Worm (Caenorhabditis elegans) whole organism, L4 larva: Measurements from ENCODE around the gene mul-1.
A peak's percentile ranks its signal among the peaks of the same experiment; 100 is the strongest.

Experiments used
- F49E8.2 ChIP-seq: sonication (generic microtip); optimal IDR thresholded peaks from 2 replicates; lab custom pipeline; 2016; ENCODE audit warnings: missing compliant biosample characterization, mild to moderate bottlenecking, missing genetic modification characterization, borderline replicate concordance
- ZK337.2 ChIP-seq: fragments of 200-800 bp; sonication (Bioruptor generic); IDR thresholded peaks from 2 replicates; pipeline ENCODE4 v1.3.6; 2022; ENCODE audit warnings: missing genetic modification reagents, missing genetic modification characterization, missing compliant biosample characterization
- aha-1 ChIP-seq: fragments of 150-350 bp; peaks from one replicate; lab custom pipeline; 2014; ENCODE audit warnings: missing biosample characterization, missing genetic modification characterization
- ceh-28 ChIP-seq: fragments of 150-350 bp; optimal IDR thresholded peaks from 2 replicates; lab custom pipeline; 2014; ENCODE audit warnings: missing biosample characterization, missing genetic modification reagents, missing genetic modification characterization
- ceh-32 ChIP-seq: sonication (generic microtip); optimal IDR thresholded peaks from 2 replicates; lab custom pipeline; 2016; ENCODE audit warnings: mild to moderate bottlenecking, missing genetic modification characterization, missing compliant biosample characterization; ENCODE audit not compliant: poor library complexity
- cey-2 ChIP-seq: sonication (generic microtip); optimal IDR thresholded peaks from 3 replicates; lab custom pipeline; 2017; ENCODE audit warnings: missing genetic modification characterization, mild to moderate bottlenecking, missing compliant biosample characterization, antibody characterized with exemption, borderline replicate concordance; ENCODE audit not compliant: insufficient read depth
- daf-16 ChIP-seq, 3 experiments: sonication (generic microtip); optimal IDR thresholded peaks; 2 replicates each; lab custom pipeline; 2016 to 2017; ENCODE audit warnings: missing genetic modification characterization in 3 of 3, missing genetic modification reagents in 3 of 3, mild to moderate bottlenecking in 2 of 3, missing compliant biosample characterization in 2 of 3, missing biosample characterization in 1 of 3, moderate library complexity in 1 of 3
- dmd-6 ChIP-seq: fragments of 200-800 bp; sonication (Bioruptor generic); IDR thresholded peaks from 2 replicates; pipeline ENCODE4 v1.3.6; 2022; ENCODE audit warnings: missing genetic modification reagents, missing genetic modification characterization, missing compliant biosample characterization
- dmd-9 ChIP-seq: fragments of 200-800 bp; sonication (Bioruptor generic); IDR thresholded peaks from 2 replicates; pipeline ENCODE4 v1.3.6; 2022; ENCODE audit warnings: missing genetic modification reagents, missing genetic modification characterization, missing compliant biosample characterization
- dpl-1 ChIP-seq: fragments of 150-350 bp; optimal IDR thresholded peaks from 2 replicates; lab custom pipeline; 2014; ENCODE audit warnings: missing biosample characterization, missing genetic modification reagents, missing genetic modification characterization
- duxl-1 ChIP-seq: sonication (generic microtip); optimal IDR thresholded peaks from 2 replicates; lab custom pipeline; 2016; ENCODE audit warnings: mild to moderate bottlenecking, missing genetic modification characterization, moderate library complexity, missing compliant biosample characterization; ENCODE audit not compliant: poor library complexity
- egl-43 ChIP-seq: fragments of 200-800 bp; sonication (Bioruptor generic); IDR thresholded peaks from 2 replicates; pipeline ENCODE4 v1.3.6; 2022; ENCODE audit warnings: missing genetic modification reagents, missing genetic modification characterization, missing compliant biosample characterization
- gei-8 ChIP-seq: fragments of 200-800 bp; sonication (Bioruptor generic); optimal IDR thresholded peaks from 2 replicates; lab custom pipeline; 2018; ENCODE audit warnings: mild to moderate bottlenecking, missing genetic modification characterization, missing compliant biosample characterization
- hif-1 ChIP-seq, 2 experiments: sonication (generic microtip); optimal IDR thresholded peaks; 2 replicates each; lab custom pipeline; 2016 to 2017; ENCODE audit warnings: missing compliant biosample characterization in 2 of 2, missing genetic modification characterization in 2 of 2, missing genetic modification reagents in 2 of 2, missing genotype in 2 of 2, mild to moderate bottlenecking in 1 of 2
- lim-7 ChIP-seq: fragments of 200-800 bp; sonication (Bioruptor generic); IDR thresholded peaks from 2 replicates; pipeline ENCODE4 v1.3.6; 2022; ENCODE audit warnings: missing genetic modification characterization, missing compliant biosample characterization
- lin-1 ChIP-seq: fragments of 200-800 bp; sonication (Bioruptor generic); IDR thresholded peaks from 2 replicates; pipeline ENCODE4 v1.3.6; 2022; ENCODE audit warnings: missing genetic modification reagents, missing genetic modification characterization, missing compliant biosample characterization
- lin-13 ChIP-seq: fragments of 150-350 bp; optimal IDR thresholded peaks from 2 replicates; lab custom pipeline; 2014; ENCODE audit warnings: missing biosample characterization, missing genetic modification reagents, missing genetic modification characterization
- lin-29 ChIP-seq: fragments of 200-800 bp; sonication (Bioruptor generic); IDR thresholded peaks from 2 replicates; pipeline ENCODE4 v1.3.6; 2022; ENCODE audit warnings: missing genetic modification reagents, missing genetic modification characterization, missing compliant biosample characterization
- lin-38 ChIP-seq: fragments of 200-800 bp; sonication (Bioruptor generic); IDR thresholded peaks from 2 replicates; pipeline ENCODE4 v1.3.6; 2022; ENCODE audit warnings: missing genetic modification reagents, missing genetic modification characterization, missing compliant biosample characterization
- lsy-2 ChIP-seq, 2 experiments: fragments of 150-350 bp in 1 of 2; sonication (generic microtip) in 1 of 2; optimal IDR thresholded peaks; 2 replicates each; lab custom pipeline; 2014 to 2017; ENCODE audit warnings: missing biosample characterization in 2 of 2, missing genetic modification characterization in 2 of 2
- madf-5 ChIP-seq, 2 experiments: fragments of 200-800 bp; sonication (Bioruptor generic); IDR thresholded peaks; 2 replicates each; pipeline ENCODE4 v1.3.6; 2022; ENCODE audit warnings: missing compliant biosample characterization in 2 of 2, missing genetic modification characterization in 2 of 2
- mep-1 ChIP-seq: fragments of 150-350 bp; sonication (generic microtip); optimal IDR thresholded peaks from 3 replicates; lab custom pipeline; 2014; ENCODE audit warnings: missing biosample characterization, missing genetic modification characterization
- mes-2 ChIP-seq: sonication (generic microtip); optimal IDR thresholded peaks from 2 replicates; lab custom pipeline; 2016; ENCODE audit warnings: missing genotype, mild to moderate bottlenecking, missing genetic modification characterization, missing compliant biosample characterization; ENCODE audit not compliant: poor library complexity, severe bottlenecking
- nhr-10 ChIP-seq: fragments of 150-350 bp; optimal IDR thresholded peaks from 2 replicates; lab custom pipeline; 2014; ENCODE audit warnings: missing biosample characterization, missing genetic modification characterization
- nhr-102 ChIP-seq: sonication (generic microtip); optimal IDR thresholded peaks from 2 replicates; lab custom pipeline; 2016; ENCODE audit warnings: mild to moderate bottlenecking, missing genetic modification characterization, moderate library complexity, missing compliant biosample characterization
- nhr-111 ChIP-seq: fragments of 200-800 bp; sonication (Bioruptor generic); optimal IDR thresholded peaks from 2 replicates; lab custom pipeline; 2018; ENCODE audit warnings: mild to moderate bottlenecking, missing genetic modification characterization, missing compliant biosample characterization
- nhr-28 ChIP-seq: fragments of 150-350 bp; optimal IDR thresholded peaks from 2 replicates; lab custom pipeline; 2014; ENCODE audit warnings: missing biosample characterization, missing genetic modification characterization
- rbr-2 ChIP-seq: sonication (generic microtip); optimal IDR thresholded peaks from 2 replicates; lab custom pipeline; 2016; ENCODE audit warnings: missing genotype, missing genetic modification characterization, missing compliant biosample characterization
- set-16 ChIP-seq: fragments of 200-800 bp; sonication (Bioruptor generic); IDR thresholded peaks from 2 replicates; pipeline ENCODE4 v1.3.6; 2022; ENCODE audit warnings: missing genetic modification reagents, missing genetic modification characterization, missing compliant biosample characterization
- tra-1 ChIP-seq: fragments of 200-800 bp; sonication (Bioruptor generic); IDR thresholded peaks from 2 replicates; pipeline ENCODE4 v1.3.6; 2022; ENCODE audit warnings: missing genetic modification reagents, missing genetic modification characterization, missing compliant biosample characterization
- unc-130 ChIP-seq: sonication (generic microtip); optimal IDR thresholded peaks from 2 replicates; lab custom pipeline; 2016; ENCODE audit warnings: missing genetic modification reagents, missing genetic modification characterization, missing compliant biosample characterization
- unc-62 ChIP-seq, 3 experiments: fragments of 150-350 bp in 1 of 3; sonication (generic microtip); optimal IDR thresholded peaks in 2 of 3; peaks in 1 of 3; 1 replicate in 1 of 3; 2 replicates in 2 of 3; lab custom pipeline; 2014 to 2017; ENCODE audit warnings: missing biosample characterization in 3 of 3, missing genetic modification characterization in 3 of 3, missing genetic modification reagents in 3 of 3, missing genotype in 1 of 3

The mul-1 gene

ce11 chrIV:4123083-4123482 lies at the start of gene mul-1:
Gene mul-1, minus strand, starts transcription at chrIV:4123166.
- TF ChIP-seq unc-62 (GFP tag; optimal IDR thresholded peaks at IDR 0.05 in 1 of 2; lab: Kevin White, UChicago) (peak in 1 of 2 experiments; percentile 8), unc-62 (tag; optimal IDR thresholded peaks at IDR 0.05; lab: Kevin White, UChicago) (no peak), daf-16 (GFP tag; optimal IDR thresholded peaks at IDR 0.05; lab: Kevin White, UChicago) (no peak), daf-16 (tag; optimal IDR thresholded peaks at IDR 0.05; lab: Kevin White, UChicago) (peak; percentile 42), dmd-6 (GFP tag; lab: Robert Waterston, UW) (peak; percentile 59), lin-1 (GFP tag; lab: Robert Waterston, UW) (no peak), madf-5 (GFP tag; IDR thresholded peaks at IDR 0.05; lab: Robert Waterston, UW) (no peak), nhr-102 (tag; lab: Kevin White, UChicago) (no peak)

- TF ChIP-seq ceh-32 (tag; lab: Kevin White, UChicago) (no peak), egl-43 (GFP tag; lab: Robert Waterston, UW) (no peak), lim-7 (GFP tag; lab: Robert Waterston, UW) (0 out of 2 replicates have a peak, but pooled peaks have one; percentile 28), ceh-28 (peak; percentile 52)
These were observed 49.3 kb upstream of the mul-1 start for ce11 chrIV:4172242-4172641.

DNA sequence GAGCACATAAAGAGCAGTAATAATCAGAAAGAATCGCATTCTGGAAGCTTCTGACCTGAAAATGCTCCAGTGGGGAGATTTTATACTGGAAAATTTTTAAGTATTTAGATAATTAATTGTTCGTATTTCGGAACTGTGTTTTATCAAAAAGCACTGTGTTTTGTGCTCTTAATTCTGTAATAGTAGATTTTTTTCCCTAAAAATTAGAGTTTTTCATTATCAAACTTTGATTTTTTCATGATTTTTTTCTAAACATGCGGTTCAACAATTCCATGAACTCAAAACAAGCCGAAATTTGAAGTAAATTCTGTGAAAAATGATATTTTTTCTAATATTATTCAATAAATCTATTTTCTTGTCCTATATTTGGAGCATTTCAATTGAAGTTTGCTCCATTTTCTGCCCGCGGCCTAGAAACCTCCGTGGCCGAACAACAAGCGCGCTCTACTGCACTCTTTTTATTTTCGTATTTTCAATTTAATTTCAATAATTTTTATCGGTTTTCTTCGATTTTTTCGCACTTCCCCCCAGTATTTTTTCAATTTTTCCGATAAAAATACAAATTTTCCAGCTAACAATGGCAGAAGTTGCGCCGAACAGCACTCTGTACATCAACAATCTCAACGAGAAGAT lies 48.7 kb upstream of the mul-1 start, which contains the start of the genes K08D10.13 and rnp-2:
Gene K08D10.13 (minus strand): TSS at position 51 of the 633 bp plus-strand sequence.
Gene rnp-2 (plus strand): TSS at position 546 of the 633 bp plus-strand sequence.
- peak in 1 of 2 experiments; percentile 45 for TF ChIP-seq hif-1 (tag; optimal IDR thresholded peaks at IDR 0.05; lab: Kevin White, UChicago)
- peak; percentile 92 for TF ChIP-seq lin-38
- no peak for TF ChIP-seq tra-1 (GFP tag; lab: Robert Waterston, UW)
- peak; percentile 10 for TF ChIP-seq lin-13 (GFP tag; lab: Kevin White, UChicago)
- TF ChIP-seq gei-8 (GFP tag; lab: Kevin White, UChicago): no peak
- no peak for TF ChIP-seq egl-43 (GFP tag; lab: Robert Waterston, UW)
- peak; percentile 63 for TF ChIP-seq dpl-1 (GFP tag; lab: Kevin White, UChicago)
- no peak for TF ChIP-seq set-16 (GFP tag; lab: Robert Waterston, UW)
- peak; percentile 96 for TF ChIP-seq mes-2 (tag; lab: Kevin White, UChicago)
- peak; percentile 29 for TF ChIP-seq unc-130 (GFP tag; lab: Kevin White, UChicago)
- 0 out of 2 replicates have a peak, but pooled peaks have one; percentile 25 for TF ChIP-seq ZK337.2 (GFP tag; lab: Robert Waterston, UW)
- peak; percentile 43 for TF ChIP-seq aha-1 (tag; lab: Kevin White, UChicago)
- TF ChIP-seq mep-1 (tag; lab: Kevin White, UChicago): no peak
- TF ChIP-seq rbr-2 (tag; lab: Kevin White, UChicago): peak; percentile 35
- TF ChIP-seq nhr-111 (GFP tag; lab: Kevin White, UChicago): no peak
- peak; percentile 9 for TF ChIP-seq nhr-28

DNA sequence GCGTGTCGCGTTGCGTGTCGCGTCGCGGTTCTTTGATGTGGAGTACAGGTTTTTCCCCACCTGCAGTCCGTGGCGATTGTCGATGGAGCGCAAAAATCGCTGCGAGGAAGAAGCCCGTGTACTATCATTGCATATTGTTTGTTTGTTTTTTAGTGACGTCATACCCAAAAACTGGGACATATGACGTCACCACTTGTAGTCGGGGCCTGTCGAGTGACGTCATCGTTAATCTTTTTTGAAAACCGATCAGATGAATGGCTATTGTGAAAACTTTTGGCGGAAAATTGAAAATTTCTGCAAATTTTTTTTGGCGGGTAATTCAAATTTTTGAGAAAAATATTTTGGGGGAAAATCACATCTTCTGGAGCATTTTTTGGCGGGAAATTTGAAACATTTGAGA lies 44.3 kb upstream of the mul-1 start:
- TF ChIP-seq cey-2 (tag; lab: Kevin White, UChicago) (no peak), ceh-28 (no peak), lin-29 (GFP tag; lab: Robert Waterston, UW) (no peak), dmd-9 (GFP tag; lab: Robert Waterston, UW) (no peak), nhr-10 (tag; lab: Kevin White, UChicago) (no peak), F49E8.2 (tag; lab: Kevin White, UChicago) (no peak), duxl-1 (tag; lab: Kevin White, UChicago) (no peak), gei-8 (GFP tag; lab: Kevin White, UChicago) (no peak), lsy-2 (tag; optimal IDR thresholded peaks at IDR 0.05; lab: Kevin White, UChicago) (no peak)
